In the genomic region with DNA sequence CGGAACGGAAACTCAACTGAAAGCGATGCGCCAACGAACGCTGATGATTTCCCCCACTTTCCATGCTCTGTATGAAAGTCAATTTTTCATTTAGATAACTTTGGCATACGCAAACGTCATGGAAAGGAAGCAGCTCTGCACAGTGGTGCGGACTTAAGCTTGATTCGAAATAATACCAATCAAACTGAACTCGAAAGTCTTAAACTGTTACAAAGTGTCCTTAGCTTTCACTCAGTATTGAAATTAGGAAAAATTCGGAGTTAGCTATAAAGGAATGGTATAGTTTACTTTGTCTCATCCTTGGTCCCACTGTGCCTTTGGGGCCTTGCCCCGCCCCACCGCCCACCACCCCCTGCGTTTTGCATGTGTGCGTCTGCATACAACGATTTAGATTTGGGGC, we compare ENCODE assay signal across 1 fruit fly cellular context.
TF ChIP-seq lines count a peak whose summit lies in the region.

No protein-coding gene starts in this region.

TF ChIP-seq in whole organism, embryonic, 481 proteins besides CTCF, POLR2A, EP300 and RAD21 (continued from another document and continues in another):
- TF ChIP-seq Dip2 (GFP tag; IDR thresholded peaks at IDR 0.05; lab: Robert Waterston, UW), result peak; percentile 24; the same call in 1 of the 2 replicates
- TF ChIP-seq emc (GFP tag; optimal IDR thresholded peaks at IDR 0.05; lab: Kevin White, UChicago), result no peak
- TF ChIP-seq CG16779 (GFP tag; IDR thresholded peaks at IDR 0.05; lab: Robert Waterston, UW), result no peak
- TF ChIP-seq al (GFP tag; IDR thresholded peaks at IDR 0.05; lab: Robert Waterston, UW), result no peak
- TF ChIP-seq CG12769 (tag; optimal IDR thresholded peaks at IDR 0.05; lab: Kevin White, UChicago), result peak; percentile 80
- TF ChIP-seq CG2678 (tag; optimal IDR thresholded peaks at IDR 0.05; lab: Kevin White, UChicago), result peak; percentile 60
- TF ChIP-seq sens-2 (GFP tag; IDR thresholded peaks at IDR 0.05; lab: Robert Waterston, UW), result no peak
- TF ChIP-seq Xrp1 (GFP tag; IDR thresholded peaks at IDR 0.05; lab: Robert Waterston, UW), result peak; percentile 69
- TF ChIP-seq knrl (GFP tag; IDR thresholded peaks at IDR 0.05; lab: Robert Waterston, UW; ENCODE audit: partially characterized antibody), result no peak
- TF ChIP-seq CG18476 (GFP tag; optimal IDR thresholded peaks at IDR 0.05; lab: Kevin White, UChicago), result no peak
- TF ChIP-seq Hand (GFP tag; optimal IDR thresholded peaks at IDR 0.05; lab: Kevin White, UChicago), result peak; percentile 81
- 0 out of 3 replicates have a peak, but pooled peaks have one; percentile 44 for TF ChIP-seq C15 (GFP tag; IDR thresholded peaks at IDR 0.05; lab: Robert Waterston, UW)
- TF ChIP-seq stwl (tag; optimal IDR thresholded peaks at IDR 0.05; lab: Kevin White, UChicago), result no peak
- no peak for TF ChIP-seq fd3F (GFP tag; optimal IDR thresholded peaks at IDR 0.05; lab: Kevin White, UChicago)
- TF ChIP-seq Camta (GFP tag; optimal IDR thresholded peaks at IDR 0.05; lab: Kevin White, UChicago), result no peak
- TF ChIP-seq tll (GFP tag; optimal IDR thresholded peaks at IDR 0.05; lab: Kevin White, UChicago), result no peak
- no peak for TF ChIP-seq CG13287 (GFP tag; IDR thresholded peaks at IDR 0.05; lab: Robert Waterston, UW; ENCODE audit: partially characterized antibody)
- TF ChIP-seq CG15479 (GFP tag; optimal IDR thresholded peaks at IDR 0.05; lab: Kevin White, UChicago), result no peak
- TF ChIP-seq YL-1 (GFP tag; optimal IDR thresholded peaks at IDR 0.05; lab: Kevin White, UChicago), result no peak
- no peak for TF ChIP-seq kni (GFP tag; optimal IDR thresholded peaks at IDR 0.05; lab: Kevin White, UChicago)
- TF ChIP-seq CG6683 (GFP tag; optimal IDR thresholded peaks at IDR 0.05; lab: Kevin White, UChicago), result no peak
- no peak for TF ChIP-seq MESR4 (GFP tag; optimal IDR thresholded peaks at IDR 0.05; lab: Kevin White, UChicago)
- TF ChIP-seq Kr (GFP tag; optimal IDR thresholded peaks at IDR 0.05; lab: Kevin White, UChicago), result no peak
- TF ChIP-seq Rx (GFP tag; IDR thresholded peaks at IDR 0.05; lab: Robert Waterston, UW), result peak; percentile 72
- TF ChIP-seq CG7839 (tag; optimal IDR thresholded peaks at IDR 0.05; lab: Kevin White, UChicago), result peak; percentile 64
- TF ChIP-seq unpg (GFP tag; optimal IDR thresholded peaks at IDR 0.05; lab: Kevin White, UChicago), result peak; percentile 26
- no peak for TF ChIP-seq slp2 (GFP tag; optimal IDR thresholded peaks at IDR 0.05; lab: Kevin White, UChicago)
- no peak for TF ChIP-seq insv (GFP tag; optimal IDR thresholded peaks at IDR 0.05; lab: Kevin White, UChicago)
- peak; percentile 13 for TF ChIP-seq CG1602 (GFP tag; optimal IDR thresholded peaks at IDR 0.05; lab: Kevin White, UChicago)
- TF ChIP-seq CG31365 (tag; optimal IDR thresholded peaks at IDR 0.05; lab: Kevin White, UChicago), result no peak
- TF ChIP-seq CG32532 (GFP tag; IDR thresholded peaks at IDR 0.05; lab: Robert Waterston, UW), result peak; percentile 74
- TF ChIP-seq CG11093 (GFP tag; IDR thresholded peaks at IDR 0.05; lab: Robert Waterston, UW), result peak; percentile 51; the same call in 1 of the 3 replicates
- TF ChIP-seq CG10209 (GFP tag; optimal IDR thresholded peaks at IDR 0.05; lab: Kevin White, UChicago), result peak; percentile 54
- peak; percentile 84 for TF ChIP-seq Hmr (GFP tag; optimal IDR thresholded peaks at IDR 0.05; lab: Kevin White, UChicago)
- TF ChIP-seq Hey (tag; optimal IDR thresholded peaks at IDR 0.05; lab: Kevin White, UChicago), result peak; percentile 17
- no peak for TF ChIP-seq ham (GFP tag; IDR thresholded peaks at IDR 0.05; lab: Robert Waterston, UW)
- TF ChIP-seq CG3838 (GFP tag; optimal IDR thresholded peaks at IDR 0.05; lab: Kevin White, UChicago), result no peak
- peak; percentile 24 for TF ChIP-seq odd (GFP tag; optimal IDR thresholded peaks at IDR 0.05; lab: Kevin White, UChicago)
- no peak for TF ChIP-seq CG10147 (GFP tag; optimal IDR thresholded peaks at IDR 0.05; lab: Kevin White, UChicago)
- no peak for TF ChIP-seq CG17829 (tag; optimal IDR thresholded peaks at IDR 0.05; lab: Kevin White, UChicago)
- peak; percentile 34 for TF ChIP-seq Hsf (GFP tag; optimal IDR thresholded peaks at IDR 0.05; lab: Kevin White, UChicago)
- no peak for TF ChIP-seq ems (GFP tag; optimal IDR thresholded peaks at IDR 0.05; lab: Kevin White, UChicago)
- TF ChIP-seq disco-r (GFP tag; optimal IDR thresholded peaks at IDR 0.05; lab: Kevin White, UChicago), result no peak
- TF ChIP-seq CG10959 (GFP tag; IDR thresholded peaks at IDR 0.05; lab: Robert Waterston, UW), result 0 out of 2 replicates have a peak, but pooled peaks have one; percentile 36
- TF ChIP-seq NK7.1 (GFP tag; optimal IDR thresholded peaks at IDR 0.05; lab: Kevin White, UChicago), result no peak
- TF ChIP-seq pita (GFP tag; optimal IDR thresholded peaks at IDR 0.05; lab: Kevin White, UChicago), result no peak
- TF ChIP-seq seq (GFP tag; IDR thresholded peaks at IDR 0.05; lab: Robert Waterston, UW), result peak; percentile 64
- TF ChIP-seq CG14050 (GFP tag; IDR thresholded peaks at IDR 0.05; lab: Robert Waterston, UW), result peak; percentile 58; the same call in 2 of the 3 replicates
- TF ChIP-seq CG15073 (GFP tag; optimal IDR thresholded peaks at IDR 0.05; lab: Kevin White, UChicago), result no peak
- no peak for TF ChIP-seq Dref (GFP tag; IDR thresholded peaks at IDR 0.05; lab: Robert Waterston, UW)
- TF ChIP-seq dimm (GFP tag; IDR thresholded peaks at IDR 0.05; lab: Robert Waterston, UW), result 0 out of 2 replicates have a peak, but pooled peaks have one; percentile 28
- peak; percentile 63; the same call in 1 of the 3 replicates for TF ChIP-seq H15 (GFP tag; IDR thresholded peaks at IDR 0.05; lab: Robert Waterston, UW)
- TF ChIP-seq Spps (tag; optimal IDR thresholded peaks at IDR 0.05; lab: Kevin White, UChicago), result no peak
- no peak for TF ChIP-seq zf30C (GFP tag; optimal IDR thresholded peaks at IDR 0.05; lab: Kevin White, UChicago)
- TF ChIP-seq Nf-YB (GFP tag; optimal IDR thresholded peaks at IDR 0.05; lab: Kevin White, UChicago), result no peak
- no peak for TF ChIP-seq fru (optimal IDR thresholded peaks at IDR 0.05; lab: Kevin White, UChicago)
- TF ChIP-seq CG2129 (GFP tag; IDR thresholded peaks at IDR 0.05; lab: Robert Waterston, UW; ENCODE audit: partially characterized antibody), result no peak
- no peak for TF ChIP-seq CG1792 (GFP tag; optimal IDR thresholded peaks at IDR 0.05; lab: Kevin White, UChicago)
- TF ChIP-seq yki (optimal IDR thresholded peaks at IDR 0.05; lab: Kevin White, UChicago), result no peak
- TF ChIP-seq pho (GFP tag; optimal IDR thresholded peaks at IDR 0.05; lab: Kevin White, UChicago), result peak; percentile 12
- TF ChIP-seq CG14965 (GFP tag; optimal IDR thresholded peaks at IDR 0.05; lab: Kevin White, UChicago; ENCODE audit: borderline replicate concordance), result no peak
- TF ChIP-seq CG4617 (GFP tag; optimal IDR thresholded peaks at IDR 0.05; lab: Kevin White, UChicago; ENCODE audit: borderline replicate concordance), result no peak
- TF ChIP-seq Fer1 (GFP tag; optimal IDR thresholded peaks at IDR 0.05; lab: Kevin White, UChicago), result peak; percentile 57
- no peak for TF ChIP-seq tna (GFP tag; IDR thresholded peaks at IDR 0.05; lab: Robert Waterston, UW; ENCODE audit: partially characterized antibody)
- TF ChIP-seq ci (GFP tag; IDR thresholded peaks at IDR 0.05; lab: Robert Waterston, UW), result peak; percentile 81
- TF ChIP-seq h (optimal IDR thresholded peaks at IDR 0.05; lab: Kevin White, UChicago), result no peak
- TF ChIP-seq Nf-YA (GFP tag; IDR thresholded peaks at IDR 0.05; lab: Robert Waterston, UW), result peak; percentile 61
- peak; percentile 50 for TF ChIP-seq CG15514 (GFP tag; optimal IDR thresholded peaks at IDR 0.05; lab: Kevin White, UChicago)
- peak; percentile 56 for TF ChIP-seq E2f1 (GFP tag; IDR thresholded peaks at IDR 0.05; lab: Robert Waterston, UW)
- TF ChIP-seq CG11398 (GFP tag; optimal IDR thresholded peaks at IDR 0.05; lab: Kevin White, UChicago), result no peak
- TF ChIP-seq pfk (GFP tag; optimal IDR thresholded peaks at IDR 0.05; lab: Kevin White, UChicago), result no peak
- TF ChIP-seq fu2 (GFP tag; optimal IDR thresholded peaks at IDR 0.05; lab: Kevin White, UChicago), result no peak
- no peak for TF ChIP-seq gcm2 (GFP tag; optimal IDR thresholded peaks at IDR 0.05; lab: Kevin White, UChicago)
- peak; percentile 39 for TF ChIP-seq tio (GFP tag; optimal IDR thresholded peaks at IDR 0.05; lab: Kevin White, UChicago)
- TF ChIP-seq CG6689 (GFP tag; IDR thresholded peaks at IDR 0.05; lab: Robert Waterston, UW), result peak; percentile 33
- peak; percentile 77 for TF ChIP-seq Atf6 (GFP tag; IDR thresholded peaks at IDR 0.05; lab: Robert Waterston, UW)
- peak; percentile 42 for TF ChIP-seq ind (GFP tag; optimal IDR thresholded peaks at IDR 0.05; lab: Kevin White, UChicago)
- peak; percentile 80 for TF ChIP-seq CG2120 (GFP tag; optimal IDR thresholded peaks at IDR 0.05; lab: Kevin White, UChicago)
- TF ChIP-seq CG12391 (tag; optimal IDR thresholded peaks at IDR 0.05; lab: Kevin White, UChicago), result peak; percentile 43
- peak; percentile 73 for TF ChIP-seq CG1603 (tag; optimal IDR thresholded peaks at IDR 0.05; lab: Kevin White, UChicago)
- TF ChIP-seq ken (GFP tag; IDR thresholded peaks at IDR 0.05; lab: Robert Waterston, UW), result peak; percentile 70
- no peak for TF ChIP-seq CG12236 (GFP tag; optimal IDR thresholded peaks at IDR 0.05; lab: Kevin White, UChicago)
- TF ChIP-seq Sox102F (GFP tag; optimal IDR thresholded peaks at IDR 0.05; lab: Kevin White, UChicago), result peak; percentile 66
- TF ChIP-seq bigmax (GFP tag; optimal IDR thresholded peaks at IDR 0.05; lab: Kevin White, UChicago), result no peak
- no peak for TF ChIP-seq Chrac-16 (GFP tag; optimal IDR thresholded peaks at IDR 0.05; lab: Kevin White, UChicago)
- no peak for TF ChIP-seq Sin3A (optimal IDR thresholded peaks at IDR 0.05; lab: Kevin White, UChicago)
- TF ChIP-seq CG10462 (GFP tag; optimal IDR thresholded peaks at IDR 0.05; lab: Kevin White, UChicago), result no peak
- TF ChIP-seq gsb (GFP tag; IDR thresholded peaks at IDR 0.05; lab: Robert Waterston, UW), result no peak
- no peak for TF ChIP-seq crol (GFP tag; IDR thresholded peaks at IDR 0.05; lab: Robert Waterston, UW)
- TF ChIP-seq repo (GFP tag; optimal IDR thresholded peaks at IDR 0.05; lab: Kevin White, UChicago), result no peak
- TF ChIP-seq CG3163 (GFP tag; optimal IDR thresholded peaks at IDR 0.05; lab: Kevin White, UChicago), result no peak
- no peak for TF ChIP-seq Asciz (GFP tag; optimal IDR thresholded peaks at IDR 0.05; lab: Kevin White, UChicago)
- TF ChIP-seq Trl (optimal IDR thresholded peaks at IDR 0.05; lab: Kevin White, UChicago), result no peak
- TF ChIP-seq Trl (GFP tag; optimal IDR thresholded peaks at IDR 0.05; lab: Kevin White, UChicago), result no peak
- peak; percentile 32 for TF ChIP-seq her (GFP tag; optimal IDR thresholded peaks at IDR 0.05; lab: Kevin White, UChicago)
- TF ChIP-seq Doc2 (GFP tag; IDR thresholded peaks at IDR 0.05; lab: Robert Waterston, UW), result peak; percentile 23; the same call in 1 of the 2 replicates
- TF ChIP-seq D19A (tag; optimal IDR thresholded peaks at IDR 0.05; lab: Kevin White, UChicago), result peak; percentile 21
- TF ChIP-seq dati (GFP tag; IDR thresholded peaks at IDR 0.05; lab: Robert Waterston, UW), result no peak
- peak; percentile 60 for TF ChIP-seq ranshi (GFP tag; IDR thresholded peaks at IDR 0.05; lab: Robert Waterston, UW)
- TF ChIP-seq bbx (GFP tag; IDR thresholded peaks at IDR 0.05; lab: Robert Waterston, UW; ENCODE audit: partially characterized antibody), result no peak
- TF ChIP-seq GATAe (GFP tag; conservative IDR thresholded peaks at IDR 0.05; lab: Robert Waterston, UW), result no peak
- peak; percentile 44 for TF ChIP-seq CG9817 (tag; optimal IDR thresholded peaks at IDR 0.05; lab: Kevin White, UChicago)
- peak; percentile 38; the same call in 1 of the 2 replicates for TF ChIP-seq MBD-R2 (GFP tag; IDR thresholded peaks at IDR 0.05; lab: Robert Waterston, UW)
- peak; percentile 51; the same call in 1 of the 2 replicates for TF ChIP-seq NFAT (GFP tag; IDR thresholded peaks at IDR 0.05; lab: Robert Waterston, UW)
- TF ChIP-seq CHES-1-like (GFP tag; optimal IDR thresholded peaks at IDR 0.05; lab: Kevin White, UChicago), result peak; percentile 7
- no peak for TF ChIP-seq bowl (GFP tag; IDR thresholded peaks at IDR 0.05; lab: Robert Waterston, UW)
- TF ChIP-seq jing (GFP tag; optimal IDR thresholded peaks at IDR 0.05; lab: Kevin White, UChicago), result no peak
- no peak for TF ChIP-seq NfI (GFP tag; optimal IDR thresholded peaks at IDR 0.05; lab: Kevin White, UChicago)
- no peak for TF ChIP-seq unc-4 (GFP tag; IDR thresholded peaks at IDR 0.05; lab: Robert Waterston, UW; ENCODE audit: partially characterized antibody)
- TF ChIP-seq Dbx (GFP tag; IDR thresholded peaks at IDR 0.05; lab: Robert Waterston, UW), result peak; percentile 71
- TF ChIP-seq CG33213 (GFP tag; optimal IDR thresholded peaks at IDR 0.05; lab: Kevin White, UChicago), result no peak
- TF ChIP-seq sima (GFP tag; optimal IDR thresholded peaks at IDR 0.05; lab: Kevin White, UChicago), result no peak
- no peak for TF ChIP-seq ash1 (GFP tag; optimal IDR thresholded peaks at IDR 0.05; lab: Kevin White, UChicago)
- TF ChIP-seq CG12071 (GFP tag; optimal IDR thresholded peaks at IDR 0.05; lab: Kevin White, UChicago), result peak; percentile 16
- no peak for TF ChIP-seq crp (GFP tag; optimal IDR thresholded peaks at IDR 0.05; lab: Kevin White, UChicago)
- no peak for TF ChIP-seq z (GFP tag; IDR thresholded peaks at IDR 0.05; lab: Robert Waterston, UW)
- TF ChIP-seq gt (GFP tag; IDR thresholded peaks at IDR 0.05; lab: Robert Waterston, UW), result no peak
- no peak for TF ChIP-seq CG34224 (GFP tag; IDR thresholded peaks at IDR 0.05; lab: Robert Waterston, UW; ENCODE audit: partially characterized antibody)
- no peak for TF ChIP-seq Eip74EF (GFP tag; optimal IDR thresholded peaks at IDR 0.05; lab: Kevin White, UChicago)
- peak; percentile 1 for TF ChIP-seq Fer2 (tag; optimal IDR thresholded peaks at IDR 0.05; lab: Kevin White, UChicago)
- no peak for TF ChIP-seq CG4404 (GFP tag; IDR thresholded peaks at IDR 0.05; lab: Robert Waterston, UW)
- no peak for TF ChIP-seq CG10267 (tag; optimal IDR thresholded peaks at IDR 0.05; lab: Kevin White, UChicago)
- no peak for TF ChIP-seq CG4360 (GFP tag; IDR thresholded peaks at IDR 0.05; lab: Robert Waterston, UW)
- TF ChIP-seq rib (GFP tag; IDR thresholded peaks at IDR 0.05; lab: Robert Waterston, UW), result 0 out of 2 replicates have a peak, but pooled peaks have one; percentile 40
- no peak for TF ChIP-seq hbn (GFP tag; IDR thresholded peaks at IDR 0.05; lab: Robert Waterston, UW; ENCODE audit: partially characterized antibody)
- no peak for TF ChIP-seq ro (GFP tag; IDR thresholded peaks at IDR 0.05; lab: Robert Waterston, UW)
- TF ChIP-seq eyg (GFP tag; optimal IDR thresholded peaks at IDR 0.05; lab: Kevin White, UChicago), result no peak
- no peak for TF ChIP-seq pnt (GFP tag; optimal IDR thresholded peaks at IDR 0.05; lab: Kevin White, UChicago)
- TF ChIP-seq p53 (GFP tag; optimal IDR thresholded peaks at IDR 0.05; lab: Kevin White, UChicago), result no peak
